Worm (Caenorhabditis elegans) whole organism, L4 larva: ENCODE data around the gene rpi-1.
"Not testable (repeated sequence)": the region's sequence is repeated elsewhere in the genome, so short reads cannot be mapped to it uniquely, and the experiment has no call there.

Experiments used
- R02D3.7 ChIP-seq: fragments of 150-350 bp; sonication (generic microtip); optimal IDR thresholded peaks from 3 replicates; lab custom pipeline; 2014; ENCODE audit warnings: missing biosample characterization, missing genetic modification characterization
- T26A8.4 ChIP-seq: fragments of 200-800 bp; sonication (Bioruptor generic); IDR thresholded peaks from 2 replicates; pipeline ENCODE4 v1.3.6; 2022; ENCODE audit warnings: missing genetic modification characterization, missing compliant biosample characterization
- ZK337.2 ChIP-seq: fragments of 200-800 bp; sonication (Bioruptor generic); IDR thresholded peaks from 2 replicates; pipeline ENCODE4 v1.3.6; 2022; ENCODE audit warnings: missing genetic modification reagents, missing genetic modification characterization, missing compliant biosample characterization
- ceh-28 ChIP-seq: fragments of 150-350 bp; optimal IDR thresholded peaks from 2 replicates; lab custom pipeline; 2014; ENCODE audit warnings: missing biosample characterization, missing genetic modification reagents, missing genetic modification characterization
- ceh-32 ChIP-seq: sonication (generic microtip); optimal IDR thresholded peaks from 2 replicates; lab custom pipeline; 2016; ENCODE audit warnings: mild to moderate bottlenecking, missing genetic modification characterization, missing compliant biosample characterization; ENCODE audit not compliant: poor library complexity
- daf-12 ChIP-seq: fragments of 150-350 bp; optimal IDR thresholded peaks from 2 replicates; lab custom pipeline; 2014; ENCODE audit warnings: missing biosample characterization, missing genetic modification reagents, missing genetic modification characterization
- daf-16 ChIP-seq, 3 experiments: sonication (generic microtip); optimal IDR thresholded peaks; 2 replicates each; lab custom pipeline; 2016 to 2017; ENCODE audit warnings: missing genetic modification characterization in 3 of 3, missing genetic modification reagents in 3 of 3, mild to moderate bottlenecking in 2 of 3, missing compliant biosample characterization in 2 of 3, missing biosample characterization in 1 of 3, moderate library complexity in 1 of 3
- dmd-6 ChIP-seq: fragments of 200-800 bp; sonication (Bioruptor generic); IDR thresholded peaks from 2 replicates; pipeline ENCODE4 v1.3.6; 2022; ENCODE audit warnings: missing genetic modification reagents, missing genetic modification characterization, missing compliant biosample characterization
- dpl-1 ChIP-seq: fragments of 150-350 bp; optimal IDR thresholded peaks from 2 replicates; lab custom pipeline; 2014; ENCODE audit warnings: missing biosample characterization, missing genetic modification reagents, missing genetic modification characterization
- duxl-1 ChIP-seq: sonication (generic microtip); optimal IDR thresholded peaks from 2 replicates; lab custom pipeline; 2016; ENCODE audit warnings: mild to moderate bottlenecking, missing genetic modification characterization, moderate library complexity, missing compliant biosample characterization; ENCODE audit not compliant: poor library complexity
- dve-1 ChIP-seq: sonication (generic microtip); optimal IDR thresholded peaks from 2 replicates; lab custom pipeline; 2017; ENCODE audit warnings: antibody characterized with exemption, mild to moderate bottlenecking, missing genetic modification characterization, missing compliant biosample characterization; ENCODE audit not compliant: insufficient read depth
- egl-27 ChIP-seq: sonication (generic microtip); optimal IDR thresholded peaks from 3 replicates; lab custom pipeline; 2017; ENCODE audit warnings: missing biosample characterization, missing genetic modification reagents, missing genetic modification characterization
- gei-8 ChIP-seq: fragments of 200-800 bp; sonication (Bioruptor generic); optimal IDR thresholded peaks from 2 replicates; lab custom pipeline; 2018; ENCODE audit warnings: mild to moderate bottlenecking, missing genetic modification characterization, missing compliant biosample characterization
- hlh-11 ChIP-seq: fragments of 200-800 bp; sonication (Bioruptor generic); optimal IDR thresholded peaks from 2 replicates; lab custom pipeline; 2018; ENCODE audit warnings: mild to moderate bottlenecking, missing genetic modification characterization, missing compliant biosample characterization
- lim-7 ChIP-seq: fragments of 200-800 bp; sonication (Bioruptor generic); IDR thresholded peaks from 2 replicates; pipeline ENCODE4 v1.3.6; 2022; ENCODE audit warnings: missing genetic modification characterization, missing compliant biosample characterization
- lin-13 ChIP-seq: fragments of 150-350 bp; optimal IDR thresholded peaks from 2 replicates; lab custom pipeline; 2014; ENCODE audit warnings: missing biosample characterization, missing genetic modification reagents, missing genetic modification characterization
- lin-15B ChIP-seq: fragments of 150-350 bp; sonication (generic microtip); optimal IDR thresholded peaks from 3 replicates; lab custom pipeline; 2014; ENCODE audit warnings: missing biosample characterization, missing genetic modification characterization
- lin-38 ChIP-seq: fragments of 200-800 bp; sonication (Bioruptor generic); IDR thresholded peaks from 2 replicates; pipeline ENCODE4 v1.3.6; 2022; ENCODE audit warnings: missing genetic modification reagents, missing genetic modification characterization, missing compliant biosample characterization
- lin-39 ChIP-seq: fragments of 150-350 bp; optimal IDR thresholded peaks from 2 replicates; lab custom pipeline; 2014; ENCODE audit warnings: missing biosample characterization, missing genetic modification reagents, missing genetic modification characterization
- lsy-2 ChIP-seq, 2 experiments: fragments of 150-350 bp in 1 of 2; sonication (generic microtip) in 1 of 2; optimal IDR thresholded peaks; 2 replicates each; lab custom pipeline; 2014 to 2017; ENCODE audit warnings: missing biosample characterization in 2 of 2, missing genetic modification characterization in 2 of 2
- mdl-1 ChIP-seq, 2 experiments: fragments of 150-350 bp in 1 of 2; sonication (generic microtip) in 1 of 2; optimal IDR thresholded peaks; 2 replicates each; lab custom pipeline; 2014 to 2017; ENCODE audit warnings: missing biosample characterization in 2 of 2, missing genetic modification characterization in 2 of 2
- mxl-2 ChIP-seq: fragments of 200-800 bp; sonication (Bioruptor generic); conservative IDR thresholded peaks from 2 replicates; pipeline ENCODE4 v1.3.6; 2022; ENCODE audit warnings: missing genetic modification reagents, missing genetic modification characterization, missing compliant biosample characterization
- mxl-3 ChIP-seq: fragments of 200-800 bp; sonication (Bioruptor generic); optimal IDR thresholded peaks from 2 replicates; lab custom pipeline; 2018; ENCODE audit warnings: mild to moderate bottlenecking, missing genetic modification characterization, missing compliant biosample characterization
- nhr-102 ChIP-seq: sonication (generic microtip); optimal IDR thresholded peaks from 2 replicates; lab custom pipeline; 2016; ENCODE audit warnings: mild to moderate bottlenecking, missing genetic modification characterization, moderate library complexity, missing compliant biosample characterization
- nhr-237 ChIP-seq: sonication (generic microtip); optimal IDR thresholded peaks from 2 replicates; lab custom pipeline; 2017; ENCODE audit warnings: missing biosample characterization, missing genetic modification characterization
- nhr-42 ChIP-seq: fragments of 200-800 bp; sonication (Bioruptor generic); IDR thresholded peaks from 2 replicates; pipeline ENCODE4 v1.3.6; 2022; ENCODE audit warnings: missing genetic modification characterization, missing compliant biosample characterization
- nhr-48 ChIP-seq: sonication (generic microtip); optimal IDR thresholded peaks from 2 replicates; lab custom pipeline; 2016; ENCODE audit warnings: mild to moderate bottlenecking, missing genetic modification characterization, missing compliant biosample characterization
- sdz-12 ChIP-seq: fragments of 200-800 bp; sonication (Bioruptor generic); optimal IDR thresholded peaks from 2 replicates; lab custom pipeline; 2018; ENCODE audit warnings: mild to moderate bottlenecking, missing genetic modification characterization, missing compliant biosample characterization
- set-16 ChIP-seq: fragments of 200-800 bp; sonication (Bioruptor generic); IDR thresholded peaks from 2 replicates; pipeline ENCODE4 v1.3.6; 2022; ENCODE audit warnings: missing genetic modification reagents, missing genetic modification characterization, missing compliant biosample characterization
- skn-1 ChIP-seq: fragments of 150-350 bp; optimal IDR thresholded peaks from 2 replicates; lab custom pipeline; 2014; ENCODE audit warnings: missing biosample characterization, missing genetic modification characterization
- snpc-1.2 ChIP-seq: fragments of 200-800 bp; sonication (Bioruptor generic); IDR thresholded peaks from 2 replicates; pipeline ENCODE4 v1.3.6; 2022; ENCODE audit warnings: missing genetic modification reagents, missing genetic modification characterization, missing compliant biosample characterization
- spr-1 ChIP-seq: sonication (generic microtip); optimal IDR thresholded peaks from 2 replicates; lab custom pipeline; 2016; ENCODE audit warnings: mild to moderate bottlenecking, missing genetic modification characterization, missing compliant biosample characterization
- unc-39 ChIP-seq: sonication (generic microtip); optimal IDR thresholded peaks from 2 replicates; lab custom pipeline; 2017; ENCODE audit warnings: missing biosample characterization, missing genetic modification characterization
- unc-62 ChIP-seq, 3 experiments: fragments of 150-350 bp in 1 of 3; sonication (generic microtip); optimal IDR thresholded peaks in 2 of 3; peaks in 1 of 3; 1 replicate in 1 of 3; 2 replicates in 2 of 3; lab custom pipeline; 2014 to 2017; ENCODE audit warnings: missing biosample characterization in 3 of 3, missing genetic modification characterization in 3 of 3, missing genetic modification reagents in 3 of 3, missing genotype in 1 of 3

Gene rpi-1

ce11 chrII:13968007-13968406, 5.8 kb upstream of the rpi-1 start:
- TF ChIP-seq unc-62 (GFP tag; optimal IDR thresholded peaks at IDR 0.05 in 1 of 2; lab: Kevin White, UChicago), result peak in 1 of 2 experiments; percentile 89
- not testable (repeated sequence) for TF ChIP-seq unc-62 (tag; optimal IDR thresholded peaks at IDR 0.05; lab: Kevin White, UChicago)
- TF ChIP-seq set-16 (GFP tag; lab: Robert Waterston, UW), result peak; percentile 47; the same call in 1 of the 2 replicates
- 0 out of 2 replicates have a peak, but pooled peaks have one; percentile 25 for TF ChIP-seq nhr-42 (GFP tag; lab: Robert Waterston, UW)

- TF ChIP-seq T26A8.4 (GFP tag; lab: Robert Waterston, UW) (no peak), ceh-28 (no peak), lin-13 (GFP tag; lab: Kevin White, UChicago) (no peak), duxl-1 (tag; lab: Kevin White, UChicago) (no peak), snpc-1.2 (GFP tag; lab: Robert Waterston, UW) (no peak)
Observed at ce11 chrII:13966242-13966641, 4.0 kb upstream of the rpi-1 start, which contains the start of gene W07G1.7. Gene W07G1.7, minus strand, starts transcription at chrII:13966342.

DNA sequence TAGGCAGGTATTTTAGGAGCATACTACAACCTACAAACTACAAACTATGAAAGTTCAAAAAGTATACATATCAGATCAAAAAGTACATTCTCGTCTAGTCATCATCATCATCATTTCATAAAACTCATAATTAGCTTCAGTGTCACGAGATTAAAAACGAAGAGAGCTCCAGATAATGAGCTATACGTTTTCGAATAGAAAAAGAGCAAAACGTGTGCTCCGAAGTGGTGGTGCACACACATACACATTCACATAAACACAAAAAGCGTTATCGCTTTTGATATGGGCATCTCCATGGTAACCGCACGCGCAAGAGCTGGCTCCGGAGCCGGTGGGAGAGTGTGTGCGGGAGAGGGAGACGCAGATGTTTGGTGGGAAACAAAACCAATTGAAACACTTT, 2.1 kb upstream of the rpi-1 start:
- no peak for TF ChIP-seq mxl-2
- no peak for TF ChIP-seq daf-12
- no peak for TF ChIP-seq gei-8 (GFP tag; lab: Kevin White, UChicago)
- TF ChIP-seq unc-39 (tag; lab: Kevin White, UChicago), result no peak
- TF ChIP-seq ceh-32, result no peak
- TF ChIP-seq skn-1 (tag; lab: Kevin White, UChicago), result no peak
- no peak for TF ChIP-seq set-16 (GFP tag; lab: Robert Waterston, UW)
- TF ChIP-seq egl-27 (tag; lab: Kevin White, UChicago), result no peak
- TF ChIP-seq mdl-1 (tag; optimal IDR thresholded peaks at IDR 0.05; lab: Kevin White, UChicago), result no peak
- TF ChIP-seq lin-39, result no peak
- no peak for TF ChIP-seq spr-1 (tag; lab: Kevin White, UChicago)
- TF ChIP-seq ZK337.2 (GFP tag; lab: Robert Waterston, UW), result no peak

ce11 chrII:13961567-13961966, 652 bp downstream of the rpi-1 start:
- TF ChIP-seq dpl-1 (GFP tag; lab: Kevin White, UChicago), result no peak
- peak; percentile 54; the same call in 1 of the 2 replicates for TF ChIP-seq set-16 (GFP tag; lab: Robert Waterston, UW)

- no peak for TF ChIP-seq daf-16 (GFP tag; optimal IDR thresholded peaks at IDR 0.05; lab: Kevin White, UChicago)
- TF ChIP-seq daf-16 (tag; optimal IDR thresholded peaks at IDR 0.05; lab: Kevin White, UChicago), result peak; percentile 18
- peak; percentile 42 for TF ChIP-seq dve-1 (tag; lab: Kevin White, UChicago)
- TF ChIP-seq lin-15B (tag; lab: Kevin White, UChicago), result no peak
- peak; percentile 76; the same call in 1 of the 2 replicates for TF ChIP-seq dmd-6
- no peak for TF ChIP-seq lim-7
- 0 out of 2 replicates have a peak, but pooled peaks have one; percentile 33 for TF ChIP-seq lin-38
- peak; percentile 6 for TF ChIP-seq hlh-11 (tag; lab: Kevin White, UChicago)
- no peak for TF ChIP-seq sdz-12 (GFP tag; lab: Kevin White, UChicago)
- peak in 1 of 2 experiments; percentile 19 for TF ChIP-seq lsy-2 (tag; optimal IDR thresholded peaks at IDR 0.05; lab: Kevin White, UChicago)
- TF ChIP-seq nhr-102, result peak; percentile 14
- TF ChIP-seq R02D3.7 (tag; lab: Kevin White, UChicago), result no peak
- no peak for TF ChIP-seq mxl-3 (GFP tag; lab: Kevin White, UChicago)
- TF ChIP-seq nhr-237 (tag; lab: Kevin White, UChicago), result no peak
- TF ChIP-seq nhr-48, result no peak
- TF ChIP-seq, all 104 proteins: peak for 7
Observed at ce11 chrII:13958359-13958758, 3.9 kb downstream of the rpi-1 start.
